Fruit fly (Drosophila melanogaster) whole organism, embryonic: ENCODE results near the gene Tlk.

Experiments
- Blimp-1 ChIP-seq: fragments of 200-800 bp; sonication (Bioruptor generic); optimal IDR thresholded peaks from 3 replicates; lab custom pipeline; 2018; ENCODE audit warnings: missing biosample characterization, missing genetic modification characterization, mild to moderate bottlenecking, moderate library complexity, missing genetic modification reagents
- CG10209 ChIP-seq: fragments of 200-800 bp; sonication (Bioruptor generic); optimal IDR thresholded peaks from 3 replicates; lab custom pipeline; 2017; ENCODE audit warnings: missing biosample characterization, mild to moderate bottlenecking, missing genetic modification characterization, missing genetic modification reagents
- CG10979 ChIP-seq: fragments of 200-800 bp; sonication (Bioruptor generic); optimal IDR thresholded peaks from 2 replicates; lab custom pipeline; 2018; ENCODE audit warnings: missing biosample characterization, mild to moderate bottlenecking, missing genetic modification characterization, moderate library complexity
- CG11085 ChIP-seq: fragments of 200-800 bp; sonication (Bioruptor generic); IDR thresholded peaks from 2 replicates; pipeline ENCODE4 v1.3.6; 2022; ENCODE audit warnings: missing biosample characterization, missing genetic modification characterization
- CG11093 ChIP-seq: fragments of 200-800 bp; sonication (Bioruptor generic); IDR thresholded peaks from 3 replicates; pipeline ENCODE4 v1.3.6; 2022; ENCODE audit warnings: missing biosample characterization, missing genetic modification characterization
- CG12071 ChIP-seq: fragments of 200-800 bp; sonication (Bioruptor generic); optimal IDR thresholded peaks from 3 replicates; lab custom pipeline; 2018; ENCODE audit warnings: missing biosample characterization, mild to moderate bottlenecking, missing genetic modification characterization
- CG12155 ChIP-seq: fragments of 200-800 bp; sonication (Bioruptor generic); optimal IDR thresholded peaks from 3 replicates; lab custom pipeline; 2016; ENCODE audit warnings: missing biosample characterization, missing genetic modification characterization
- CG14050 ChIP-seq: fragments of 200-800 bp; sonication (Bioruptor generic); IDR thresholded peaks from 3 replicates; pipeline ENCODE4 v1.3.6; 2022; ENCODE audit warnings: missing biosample characterization, missing genetic modification characterization
- CG14667 ChIP-seq: fragments of 200-800 bp; sonication (Bioruptor generic); IDR thresholded peaks from 2 replicates; pipeline ENCODE4 v1.3.6; 2022; ENCODE audit warnings: missing biosample characterization, missing genetic modification characterization
- CG17361 ChIP-seq: fragments of 200-800 bp; sonication (Bioruptor generic); IDR thresholded peaks from 3 replicates; pipeline ENCODE4 v1.3.6; 2022; ENCODE audit warnings: missing biosample characterization, missing genetic modification characterization
- CG2116 ChIP-seq: fragments of 200-800 bp; sonication (Bioruptor generic); optimal IDR thresholded peaks from 3 replicates; lab custom pipeline; 2018; ENCODE audit warnings: missing biosample characterization, mild to moderate bottlenecking, missing genetic modification characterization
- CG2120 ChIP-seq: fragments of 200-800 bp; sonication (Bioruptor generic); optimal IDR thresholded peaks from 3 replicates; lab custom pipeline; 2016; ENCODE audit warnings: missing biosample characterization, missing genetic modification characterization
- CG2712 ChIP-seq: fragments of 200-800 bp; optimal IDR thresholded peaks from 3 replicates; lab custom pipeline; 2019; ENCODE audit warnings: missing biosample characterization, mild to moderate bottlenecking, missing genetic modification characterization, moderate library complexity
- CG3065 ChIP-seq: fragments of 200-800 bp; sonication (Bioruptor generic); optimal IDR thresholded peaks from 2 replicates; lab custom pipeline; 2016; ENCODE audit warnings: missing biosample characterization, missing genetic modification characterization
- CG32532 ChIP-seq: fragments of 200-800 bp; sonication (Bioruptor generic); IDR thresholded peaks from 2 replicates; pipeline ENCODE4 v1.3.6; 2022; ENCODE audit warnings: missing biosample characterization, missing genetic modification characterization
- CG3838 ChIP-seq: fragments of 200-800 bp; sonication (Bioruptor generic); optimal IDR thresholded peaks from 3 replicates; lab custom pipeline; 2016; ENCODE audit warnings: missing biosample characterization, missing genetic modification characterization
- CG5245 ChIP-seq: fragments of 200-800 bp; sonication (Bioruptor generic); optimal IDR thresholded peaks from 3 replicates; lab custom pipeline; 2016; ENCODE audit warnings: missing biosample characterization, missing genetic modification characterization
- CG7357 ChIP-seq: fragments of 200-800 bp; sonication (Bioruptor generic); IDR thresholded peaks from 3 replicates; pipeline ENCODE4 v1.3.6; 2022; ENCODE audit warnings: missing biosample characterization, missing genetic modification characterization
- CoRest ChIP-seq: fragments of 200-800 bp; sonication (Bioruptor generic); optimal IDR thresholded peaks from 3 replicates; lab custom pipeline; 2018; ENCODE audit warnings: missing biosample characterization, mild to moderate bottlenecking, missing genetic modification characterization, moderate library complexity
- Dad ChIP-seq: fragments of 200-800 bp; sonication (Bioruptor generic); optimal IDR thresholded peaks from 3 replicates; lab custom pipeline; 2016; ENCODE audit warnings: missing biosample characterization, missing genetic modification characterization
- Deaf1 ChIP-seq: fragments of 200-800 bp; optimal IDR thresholded peaks from 3 replicates; lab custom pipeline; 2019; ENCODE audit warnings: missing biosample characterization, mild to moderate bottlenecking, missing genetic modification characterization, moderate library complexity
- Hmr ChIP-seq: fragments of 200-800 bp; sonication (Bioruptor generic); optimal IDR thresholded peaks from 3 replicates; lab custom pipeline; 2017; ENCODE audit warnings: mild to moderate bottlenecking, missing biosample characterization, missing genetic modification reagents, missing genetic modification characterization
- Meics ChIP-seq: fragments of 200-800 bp; sonication (Bioruptor generic); optimal IDR thresholded peaks from 2 replicates; lab custom pipeline; 2017; ENCODE audit warnings: missing biosample characterization, mild to moderate bottlenecking, missing genetic modification characterization
- PHDP ChIP-seq: fragments of 200-800 bp; sonication (Bioruptor generic); optimal IDR thresholded peaks from 3 replicates; lab custom pipeline; 2018; ENCODE audit warnings: missing biosample characterization, mild to moderate bottlenecking, missing genetic modification characterization, moderate library complexity
- Poxn ChIP-seq: fragments of 200-800 bp; sonication (Bioruptor generic); IDR thresholded peaks from 2 replicates; pipeline ENCODE4 v1.3.6; 2022; ENCODE audit warnings: missing biosample characterization, missing genetic modification characterization
- Ravus ChIP-seq: fragments of 200-800 bp; sonication (Bioruptor generic); IDR thresholded peaks from 2 replicates; pipeline ENCODE4 v1.3.6; 2022; ENCODE audit warnings: missing biosample characterization, missing genetic modification characterization
- Tbp ChIP-seq: fragments of >200 bp; optimal IDR thresholded peaks from 2 replicates; lab custom pipeline; 2018; ENCODE audit warnings: missing biosample characterization, missing genetic modification characterization
- Vsx1 ChIP-seq: fragments of 200-800 bp; sonication (Bioruptor generic); optimal IDR thresholded peaks from 2 replicates; lab custom pipeline; 2017; ENCODE audit warnings: missing biosample characterization, mild to moderate bottlenecking, missing genetic modification characterization, missing genetic modification reagents
- al ChIP-seq: fragments of 200-800 bp; sonication (Bioruptor generic); IDR thresholded peaks from 2 replicates; pipeline ENCODE4 v1.3.6; 2022; ENCODE audit warnings: missing biosample characterization, missing genetic modification characterization
- bab2 ChIP-seq: fragments of 200-800 bp; sonication (Bioruptor generic); optimal IDR thresholded peaks from 2 replicates; lab custom pipeline; 2016; ENCODE audit warnings: missing biosample characterization, missing genetic modification characterization
- bcd ChIP-seq: fragments of 200-800 bp; sonication (Bioruptor generic); optimal IDR thresholded peaks from 2 replicates; lab custom pipeline; 2017; ENCODE audit warnings: missing biosample characterization, mild to moderate bottlenecking, missing genetic modification characterization
- btn ChIP-seq: fragments of 200-800 bp; sonication (Bioruptor generic); optimal IDR thresholded peaks from 2 replicates; lab custom pipeline; 2016; ENCODE audit warnings: missing biosample characterization, missing genetic modification characterization
- dm ChIP-seq: fragments of 200-800 bp; sonication (Bioruptor generic); optimal IDR thresholded peaks from 3 replicates; lab custom pipeline; 2016; ENCODE audit warnings: missing biosample characterization, missing genetic modification characterization
- dysf ChIP-seq: fragments of 200-800 bp; sonication (Bioruptor generic); IDR thresholded peaks from 3 replicates; pipeline ENCODE4 v1.3.6; 2022; ENCODE audit warnings: missing biosample characterization, missing genetic modification characterization
- gcm ChIP-seq: fragments of 200-800 bp; sonication (Bioruptor generic); optimal IDR thresholded peaks from 2 replicates; lab custom pipeline; 2019; ENCODE audit warnings: missing biosample characterization, mild to moderate bottlenecking, missing genetic modification characterization, moderate library complexity
- kah ChIP-seq: fragments of 200-800 bp; sonication (Bioruptor generic); optimal IDR thresholded peaks from 2 replicates; lab custom pipeline; 2018; ENCODE audit warnings: missing biosample characterization, mild to moderate bottlenecking, missing genetic modification characterization
- ken ChIP-seq: fragments of 200-800 bp; sonication (Bioruptor generic); IDR thresholded peaks from 3 replicates; pipeline ENCODE4 v1.3.6; 2022; ENCODE audit warnings: missing biosample characterization, missing genetic modification characterization
- lmd ChIP-seq: fragments of 200-800 bp; sonication (Bioruptor generic); IDR thresholded peaks from 2 replicates; pipeline ENCODE4 v1.3.6; 2022; ENCODE audit warnings: missing biosample characterization, missing genetic modification characterization
- maf-S ChIP-seq: fragments of 200-800 bp; sonication (Bioruptor generic); optimal IDR thresholded peaks from 2 replicates; lab custom pipeline; 2016; ENCODE audit warnings: missing biosample characterization, missing genetic modification characterization
- mam ChIP-seq: fragments of 200-800 bp; sonication (Bioruptor generic); optimal IDR thresholded peaks from 3 replicates; lab custom pipeline; 2016; ENCODE audit warnings: missing biosample characterization, missing genetic modification characterization
- odd ChIP-seq: fragments of 200-800 bp; sonication (Bioruptor generic); optimal IDR thresholded peaks from 2 replicates; lab custom pipeline; 2017; ENCODE audit warnings: missing biosample characterization, mild to moderate bottlenecking, missing genetic modification characterization
- pan ChIP-seq, 4 experiments: fragments of >200 bp in 3 of 4; fragments of 200-800 bp in 1 of 4; sonication (Bioruptor generic) in 1 of 4; optimal IDR thresholded peaks in 3 of 4; IDR thresholded peaks in 1 of 4; 2 replicates each; pipeline versions ENCODE4 v1.3.6 to Lab custom; 2017 to 2022; ENCODE audit warnings: missing biosample characterization in 2 of 4, missing genetic modification characterization in 2 of 4, mixed read lengths in 1 of 4
- pb ChIP-seq: fragments of 200-800 bp; sonication (Bioruptor generic); optimal IDR thresholded peaks from 3 replicates; lab custom pipeline; 2016; ENCODE audit warnings: missing biosample characterization, missing genetic modification characterization
- phol ChIP-seq: fragments of 200-800 bp; sonication (Bioruptor generic); optimal IDR thresholded peaks from 3 replicates; lab custom pipeline; 2018; ENCODE audit warnings: missing biosample characterization, mild to moderate bottlenecking, missing genetic modification characterization, moderate library complexity
- prd ChIP-seq, 3 experiments: fragments of >200 bp in 2 of 3; fragments of 200-800 bp in 1 of 3; sonication (Bioruptor generic) in 1 of 3; optimal IDR thresholded peaks in 2 of 3; IDR thresholded peaks in 1 of 3; 2 replicates in 2 of 3; 3 replicates in 1 of 3; pipeline versions ENCODE4 v1.3.6 to Lab custom; 2017 to 2022; ENCODE audit warnings: missing biosample characterization in 1 of 3, missing genetic modification characterization in 1 of 3
- sens ChIP-seq: fragments of 200-800 bp; sonication (Bioruptor generic); peaks from one replicate; lab custom pipeline; 2016; ENCODE audit warnings: missing biosample characterization, missing genetic modification characterization
- seq ChIP-seq: fragments of 200-800 bp; sonication (Bioruptor generic); IDR thresholded peaks from 2 replicates; pipeline ENCODE4 v1.3.6; 2022; ENCODE audit warnings: missing biosample characterization, missing genetic modification characterization
- tap ChIP-seq: fragments of 200-800 bp; optimal IDR thresholded peaks from 3 replicates; lab custom pipeline; 2019; ENCODE audit warnings: missing biosample characterization, mild to moderate bottlenecking, missing genetic modification characterization, moderate library complexity

Tlk gene

dm6 chrX:3693989-3694769 is 25.6 kb upstream of the Tlk start (continued):
- peak; percentile 55 for TF ChIP-seq bcd (GFP tag; lab: Kevin White, UChicago)
- TF ChIP-seq PHDP (tag; lab: Kevin White, UChicago), result peak; percentile 22
- TF ChIP-seq CG2116, result peak; percentile 23
- peak; percentile 84 for TF ChIP-seq CG17361 (GFP tag; lab: Robert Waterston, UW)
- 0 out of 3 replicates have a peak, but pooled peaks have one; percentile 12 for TF ChIP-seq CG11093 (GFP tag; lab: Robert Waterston, UW)
- TF ChIP-seq CG14050, result 0 out of 3 replicates have a peak, but pooled peaks have one; percentile 14
- no peak for TF ChIP-seq bab2 (GFP tag; lab: Kevin White, UChicago)
- peak; percentile 21 for TF ChIP-seq CG5245 (GFP tag; lab: Kevin White, UChicago)
- TF ChIP-seq CG11085 (GFP tag; lab: Robert Waterston, UW), result no peak
- no peak for TF ChIP-seq CG7357 (GFP tag; lab: Robert Waterston, UW)
- TF ChIP-seq CoRest (tag; lab: Kevin White, UChicago), result peak; percentile 73
- TF ChIP-seq tap, result peak; percentile 5
- peak; percentile 96 for TF ChIP-seq sens (GFP tag; lab: Kevin White, UChicago)
- TF ChIP-seq Hmr (GFP tag; lab: Kevin White, UChicago), result peak; percentile 35
- TF ChIP-seq phol, result peak; percentile 75
- TF ChIP-seq odd, result peak; percentile 47
- peak; percentile 14 for TF ChIP-seq btn (GFP tag; lab: Kevin White, UChicago)
- 0 out of 3 replicates have a peak, but pooled peaks have one; percentile 53 for TF ChIP-seq ken
- peak; percentile 57 for TF ChIP-seq Meics (GFP tag; lab: Kevin White, UChicago)
- TF ChIP-seq al (GFP tag; lab: Robert Waterston, UW), result no peak
- TF ChIP-seq CG14667, result no peak; the same call in 1 of the 2 replicates
- TF ChIP-seq pb (GFP tag; lab: Kevin White, UChicago), result no peak
- TF ChIP-seq Deaf1 (tag; lab: Kevin White, UChicago), result peak; percentile 2
- peak; percentile 7 for TF ChIP-seq maf-S (GFP tag; lab: Kevin White, UChicago)
- TF ChIP-seq CG2712 (tag; lab: Kevin White, UChicago), result peak; percentile 65
- TF ChIP-seq Vsx1, result peak; percentile 9
- no peak for TF ChIP-seq pan (optimal IDR thresholded peaks at IDR 0.05; lab: Kevin White, UChicago)
- TF ChIP-seq pan (GFP tag; optimal IDR thresholded peaks at IDR 0.05 in 1 of 2, IDR thresholded peaks at IDR 0.05 in 1 of 2), result peak in 1 of 2 experiments; percentile 10
- no peak for TF ChIP-seq CG32532
- peak; percentile 60 for TF ChIP-seq CG10209 (GFP tag; lab: Kevin White, UChicago)
- peak; percentile 25 for TF ChIP-seq CG3065
- TF ChIP-seq CG12155, result peak; percentile 15
- no peak for TF ChIP-seq Poxn (GFP tag; lab: Robert Waterston, UW)
- no peak for TF ChIP-seq prd (optimal IDR thresholded peaks at IDR 0.05; lab: Kevin White, UChicago)
- TF ChIP-seq prd (GFP tag; IDR thresholded peaks at IDR 0.05; lab: Robert Waterston, UW), result peak; percentile 56; the same call in 1 of the 3 replicates
- peak; percentile 10 for TF ChIP-seq CG3838 (GFP tag; lab: Kevin White, UChicago)
- peak; percentile 71 for TF ChIP-seq CG10979
- TF ChIP-seq dm, result peak; percentile 25
- peak; percentile 43 for TF ChIP-seq gcm (GFP tag; lab: Kevin White, UChicago)
- TF ChIP-seq dysf (GFP tag; lab: Robert Waterston, UW), result 0 out of 3 replicates have a peak, but pooled peaks have one; percentile 7
- peak; percentile 25 for TF ChIP-seq kah
- 0 out of 2 replicates have a peak, but pooled peaks have one; percentile 34 for TF ChIP-seq seq (GFP tag; lab: Robert Waterston, UW)
- peak; percentile 6 for TF ChIP-seq Dad (GFP tag; lab: Kevin White, UChicago)
- TF ChIP-seq CG2120 (GFP tag; lab: Kevin White, UChicago), result peak; percentile 42
- TF ChIP-seq mam, result peak; percentile 33
- TF ChIP-seq Blimp-1 (GFP tag; lab: Kevin White, UChicago), result peak; percentile 44
- peak; percentile 25; the same call in 1 of the 2 replicates for TF ChIP-seq lmd (GFP tag; lab: Robert Waterston, UW)
- no peak for TF ChIP-seq Tbp (GFP tag; lab: Kevin White, UChicago)
- no peak for TF ChIP-seq Ravus (GFP tag; lab: Robert Waterston, UW)
- no peak for TF ChIP-seq CG12071 (GFP tag; lab: Kevin White, UChicago)
